Fruit fly (Drosophila melanogaster) whole organism, embryonic: ENCODE data around the gene scrt.
A peak's percentile ranks its signal among the peaks of the same experiment; 100 is the strongest.

ENCODE experiments used
- Abd-B ChIP-seq: fragments of 200-800 bp; sonication (Bioruptor generic); optimal IDR thresholded peaks from 2 replicates; lab custom pipeline; 2018; ENCODE audit warnings: missing biosample characterization, mild to moderate bottlenecking, missing genetic modification characterization, moderate library complexity
- Atf3 ChIP-seq: fragments of 200-800 bp; sonication (Bioruptor generic); optimal IDR thresholded peaks from 3 replicates; lab custom pipeline; 2016; ENCODE audit warnings: missing biosample characterization, missing genetic modification characterization
- C15 ChIP-seq: fragments of 200-800 bp; sonication (Bioruptor generic); IDR thresholded peaks from 3 replicates; pipeline ENCODE4 v1.3.6; 2022; ENCODE audit warnings: missing biosample characterization, missing genetic modification characterization
- CG10321 ChIP-seq: fragments of 200-800 bp; sonication (Bioruptor generic); IDR thresholded peaks from 2 replicates; pipeline ENCODE4 v1.3.6; 2022; ENCODE audit warnings: missing biosample characterization, missing genetic modification characterization
- CG11504 ChIP-seq: fragments of 200-800 bp; sonication (Bioruptor generic); optimal IDR thresholded peaks from 3 replicates; lab custom pipeline; 2019; ENCODE audit warnings: missing biosample characterization, mild to moderate bottlenecking, missing genetic modification characterization, moderate library complexity
- CG11696 ChIP-seq: fragments of 200-800 bp; sonication (Bioruptor generic); IDR thresholded peaks from 2 replicates; pipeline ENCODE4 v1.3.6; 2022; ENCODE audit warnings: missing biosample characterization, missing genetic modification characterization
- CG12104 ChIP-seq: fragments of 200-800 bp; sonication (Bioruptor generic); optimal IDR thresholded peaks from 3 replicates; lab custom pipeline; 2016; ENCODE audit warnings: missing biosample characterization, missing genetic modification characterization
- CG13123 ChIP-seq: fragments of 200-800 bp; sonication (Bioruptor generic); optimal IDR thresholded peaks from 2 replicates; lab custom pipeline; 2016; ENCODE audit warnings: missing biosample characterization, missing genetic modification characterization
- CG13775 ChIP-seq: fragments of 200-800 bp; sonication (Bioruptor generic); optimal IDR thresholded peaks from 3 replicates; lab custom pipeline; 2017; ENCODE audit warnings: missing biosample characterization, mild to moderate bottlenecking, missing genetic modification characterization
- CG14667 ChIP-seq: fragments of 200-800 bp; sonication (Bioruptor generic); IDR thresholded peaks from 2 replicates; pipeline ENCODE4 v1.3.6; 2022; ENCODE audit warnings: missing biosample characterization, missing genetic modification characterization
- CG15011 ChIP-seq: fragments of 200-800 bp; sonication (Bioruptor generic); optimal IDR thresholded peaks from 3 replicates; lab custom pipeline; 2018; ENCODE audit warnings: missing biosample characterization, mild to moderate bottlenecking, missing genetic modification characterization
- CG1602 ChIP-seq: fragments of 200-800 bp; sonication (Bioruptor generic); optimal IDR thresholded peaks from 3 replicates; lab custom pipeline; 2016; ENCODE audit warnings: missing biosample characterization, missing genetic modification characterization
- CG16779 ChIP-seq: fragments of 200-800 bp; sonication (Bioruptor generic); IDR thresholded peaks from 2 replicates; pipeline ENCODE4 v1.3.6; 2022; ENCODE audit warnings: missing biosample characterization, missing genetic modification characterization
- CG1832 ChIP-seq: fragments of 200-800 bp; sonication (Bioruptor generic); optimal IDR thresholded peaks from 2 replicates; lab custom pipeline; 2017; ENCODE audit warnings: missing biosample characterization, mild to moderate bottlenecking, missing genetic modification characterization, inconsistent platforms
- CG2202 ChIP-seq: fragments of 200-800 bp; sonication (Bioruptor generic); optimal IDR thresholded peaks from 2 replicates; lab custom pipeline; 2018; ENCODE audit warnings: missing biosample characterization, mild to moderate bottlenecking, missing genetic modification characterization
- CG2678 ChIP-seq: fragments of 200-800 bp; sonication (Bioruptor generic); optimal IDR thresholded peaks from 3 replicates; lab custom pipeline; 2019; ENCODE audit warnings: missing biosample characterization, mild to moderate bottlenecking, missing genetic modification characterization, moderate library complexity
- CG31365 ChIP-seq: fragments of 200-800 bp; sonication (Bioruptor generic); optimal IDR thresholded peaks from 2 replicates; lab custom pipeline; 2018; ENCODE audit warnings: missing biosample characterization, mild to moderate bottlenecking, missing genetic modification characterization
- CG31441 ChIP-seq: fragments of 200-800 bp; sonication (Bioruptor generic); IDR thresholded peaks from 2 replicates; pipeline ENCODE4 v1.3.6; 2022; ENCODE audit warnings: missing biosample characterization, missing genetic modification characterization
- CG3163 ChIP-seq: fragments of 200-800 bp; sonication (Bioruptor generic); optimal IDR thresholded peaks from 3 replicates; lab custom pipeline; 2016; ENCODE audit warnings: missing biosample characterization, missing genetic modification characterization
- CG4328 ChIP-seq: fragments of 200-800 bp; sonication (Bioruptor generic); optimal IDR thresholded peaks from 3 replicates; lab custom pipeline; 2017; ENCODE audit warnings: missing biosample characterization, missing genetic modification reagents, missing genetic modification characterization
- CG4360 ChIP-seq: fragments of 200-800 bp; sonication (Bioruptor generic); IDR thresholded peaks from 2 replicates; pipeline ENCODE4 v1.3.6; 2022; ENCODE audit warnings: missing biosample characterization, missing genetic modification characterization
- CG5245 ChIP-seq: fragments of 200-800 bp; sonication (Bioruptor generic); optimal IDR thresholded peaks from 3 replicates; lab custom pipeline; 2016; ENCODE audit warnings: missing biosample characterization, missing genetic modification characterization
- CG7357 ChIP-seq: fragments of 200-800 bp; sonication (Bioruptor generic); IDR thresholded peaks from 3 replicates; pipeline ENCODE4 v1.3.6; 2022; ENCODE audit warnings: missing biosample characterization, missing genetic modification characterization
- CG7556 ChIP-seq: fragments of 200-800 bp; sonication (Bioruptor generic); optimal IDR thresholded peaks from 2 replicates; lab custom pipeline; 2017; ENCODE audit warnings: missing biosample characterization, mild to moderate bottlenecking, missing genetic modification characterization
- CrebB ChIP-seq: fragments of 200-800 bp; sonication (Bioruptor generic); optimal IDR thresholded peaks from 3 replicates; lab custom pipeline; 2018; ENCODE audit warnings: missing biosample characterization, mild to moderate bottlenecking, missing genetic modification characterization
- Dfd ChIP-seq, 2 experiments: fragments of >200 bp; optimal IDR thresholded peaks; 2 replicates each; lab custom pipeline; 2017; ENCODE audit warnings: missing biosample characterization in 2 of 2, missing genetic modification characterization in 2 of 2
- Doc3 ChIP-seq: fragments of 200-800 bp; sonication (Bioruptor generic); IDR thresholded peaks from 3 replicates; pipeline ENCODE4 v1.3.6; 2022; ENCODE audit warnings: missing biosample characterization, missing genetic modification characterization; ENCODE audit not compliant: partially characterized antibody
- E2f2 ChIP-seq: fragments of 200-800 bp; sonication (Bioruptor generic); IDR thresholded peaks from 2 replicates; pipeline ENCODE4 v1.3.6; 2022; ENCODE audit warnings: missing biosample characterization, missing genetic modification characterization
- HLH3B ChIP-seq: fragments of 200-800 bp; sonication (Bioruptor generic); IDR thresholded peaks from 2 replicates; pipeline ENCODE4 v1.3.6; 2022; ENCODE audit warnings: missing biosample characterization, missing genetic modification characterization
- Hey ChIP-seq: fragments of 200-800 bp; sonication (Bioruptor generic); optimal IDR thresholded peaks from 3 replicates; lab custom pipeline; 2018; ENCODE audit warnings: missing biosample characterization, mild to moderate bottlenecking, missing genetic modification characterization
- Lpt ChIP-seq: fragments of >200 bp; optimal IDR thresholded peaks from 2 replicates; lab custom pipeline; 2018; ENCODE audit warnings: missing biosample characterization, missing genetic modification characterization
- NC2β ChIP-seq: fragments of 200-800 bp; sonication (Bioruptor generic); optimal IDR thresholded peaks from 2 replicates; lab custom pipeline; 2016; ENCODE audit warnings: missing biosample characterization, missing genetic modification characterization
- Oaz ChIP-seq: fragments of 200-800 bp; sonication (Bioruptor generic); IDR thresholded peaks from 2 replicates; pipeline ENCODE4 v1.3.6; 2022; ENCODE audit warnings: missing biosample characterization, missing genetic modification characterization
- Sox102F ChIP-seq: fragments of 200-800 bp; sonication (Bioruptor generic); optimal IDR thresholded peaks from 2 replicates; lab custom pipeline; 2018; ENCODE audit warnings: missing biosample characterization, mild to moderate bottlenecking, missing genetic modification characterization, moderate library complexity
- Taf1 ChIP-seq: fragments of 200-800 bp; sonication (Bioruptor generic); IDR thresholded peaks from 2 replicates; pipeline ENCODE4 v1.3.6; 2022; ENCODE audit warnings: missing biosample characterization, missing genetic modification characterization
- Tbp ChIP-seq: fragments of >200 bp; optimal IDR thresholded peaks from 2 replicates; lab custom pipeline; 2018; ENCODE audit warnings: missing biosample characterization, missing genetic modification characterization
- YL-1 ChIP-seq: fragments of 200-800 bp; sonication (Bioruptor generic); optimal IDR thresholded peaks from 3 replicates; lab custom pipeline; 2017; ENCODE audit warnings: missing biosample characterization, mild to moderate bottlenecking, missing genetic modification characterization
- amos ChIP-seq: fragments of 200-800 bp; sonication (Bioruptor generic); IDR thresholded peaks from 2 replicates; pipeline ENCODE4 v1.3.6; 2022; ENCODE audit warnings: missing biosample characterization, missing genetic modification characterization; ENCODE audit not compliant: partially characterized antibody
- ash1 ChIP-seq: fragments of 200-800 bp; sonication (Bioruptor generic); optimal IDR thresholded peaks from 2 replicates; lab custom pipeline; 2018; ENCODE audit warnings: missing biosample characterization, mild to moderate bottlenecking, missing genetic modification characterization
- bab2 ChIP-seq: fragments of 200-800 bp; sonication (Bioruptor generic); optimal IDR thresholded peaks from 2 replicates; lab custom pipeline; 2016; ENCODE audit warnings: missing biosample characterization, missing genetic modification characterization
- bbx ChIP-seq: fragments of 200-800 bp; sonication (Bioruptor generic); IDR thresholded peaks from 2 replicates; pipeline ENCODE4 v1.3.6; 2022; ENCODE audit warnings: missing biosample characterization, missing genetic modification characterization; ENCODE audit not compliant: partially characterized antibody
- crp ChIP-seq, 2 experiments: fragments of 200-800 bp; sonication (Bioruptor generic); optimal IDR thresholded peaks; 2 replicates in 1 of 2; 3 replicates in 1 of 2; lab custom pipeline; 2017; ENCODE audit warnings: missing biosample characterization in 2 of 2, missing genetic modification characterization in 2 of 2, mild to moderate bottlenecking in 1 of 2, moderate library complexity in 1 of 2
- exex ChIP-seq: fragments of 200-800 bp; sonication (Bioruptor generic); optimal IDR thresholded peaks from 4 replicates; lab custom pipeline; 2018; ENCODE audit warnings: missing biosample characterization, mild to moderate bottlenecking, missing genetic modification characterization, moderate library complexity
- fd102C ChIP-seq: fragments of 200-800 bp; sonication (Bioruptor generic); optimal IDR thresholded peaks from 2 replicates; lab custom pipeline; 2018; ENCODE audit warnings: missing biosample characterization, mild to moderate bottlenecking, missing genetic modification characterization, moderate library complexity
- fru ChIP-seq: fragments of >200 bp; optimal IDR thresholded peaks from 2 replicates; lab custom pipeline; 2017
- gt ChIP-seq: fragments of 200-800 bp; sonication (Bioruptor generic); IDR thresholded peaks from 2 replicates; pipeline ENCODE4 v1.3.6; 2022; ENCODE audit warnings: missing biosample characterization, missing genetic modification characterization
- jigr1 ChIP-seq: fragments of 200-800 bp; sonication (Bioruptor generic); IDR thresholded peaks from 3 replicates; pipeline ENCODE4 v1.3.6; 2022; ENCODE audit warnings: missing biosample characterization, missing genetic modification characterization
- nerfin-1 ChIP-seq: fragments of 200-800 bp; sonication (Bioruptor generic); optimal IDR thresholded peaks from 3 replicates; lab custom pipeline; 2019; ENCODE audit warnings: missing biosample characterization, mild to moderate bottlenecking, missing genetic modification characterization, moderate library complexity
- schlank ChIP-seq: fragments of 200-800 bp; sonication (Bioruptor generic); optimal IDR thresholded peaks from 2 replicates; lab custom pipeline; 2018; ENCODE audit warnings: missing biosample characterization, mild to moderate bottlenecking, missing genetic modification characterization
- sim ChIP-seq: fragments of 200-800 bp; sonication (Bioruptor generic); IDR thresholded peaks from 2 replicates; pipeline ENCODE4 v1.3.6; 2022; ENCODE audit warnings: missing biosample characterization, missing genetic modification characterization
- tll ChIP-seq, 2 experiments: fragments of 200-800 bp in 1 of 2; fragments of >200 bp in 1 of 2; sonication (Bioruptor generic) in 1 of 2; optimal IDR thresholded peaks; 2 replicates each; lab custom pipeline; 2017 to 2019; ENCODE audit warnings: missing biosample characterization in 2 of 2, missing genetic modification characterization in 2 of 2, mild to moderate bottlenecking in 1 of 2, moderate library complexity in 1 of 2
- vfl ChIP-seq: fragments of 200-800 bp; sonication (Bioruptor generic); optimal IDR thresholded peaks from 2 replicates; lab custom pipeline; 2016; ENCODE audit warnings: missing biosample characterization, missing genetic modification characterization

scrt gene

DNA sequence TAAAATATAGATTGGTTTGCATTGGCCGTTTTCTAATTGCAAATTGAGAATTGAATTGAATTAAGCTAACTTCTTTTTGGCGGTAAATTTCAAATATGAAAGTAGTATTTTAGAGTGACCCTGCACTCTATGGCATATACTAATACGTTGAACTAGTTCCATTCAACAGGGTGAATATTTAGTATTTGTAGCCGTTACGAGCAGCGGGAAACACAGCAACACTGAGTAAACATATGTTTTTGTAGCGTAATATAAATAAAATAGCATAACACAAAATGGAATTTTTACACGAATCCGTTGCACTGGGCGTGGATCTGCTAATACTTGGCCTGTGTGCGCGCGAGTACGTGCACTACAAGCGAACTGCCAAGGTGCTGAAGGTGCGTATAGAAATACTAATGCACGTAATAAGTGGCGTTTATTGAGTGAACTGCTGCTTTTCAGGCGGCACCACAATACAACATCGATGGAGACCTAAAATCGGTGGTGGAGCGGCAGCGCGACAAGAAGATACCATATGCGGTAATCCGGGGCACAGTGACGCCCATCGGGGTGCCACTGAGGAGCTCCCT, 37.6 kb downstream of the scrt start, which contains the start of gene Mul1 (continued):
- TF ChIP-seq CG4328 (GFP tag; lab: Kevin White, UChicago) (no peak), gt (GFP tag; lab: Robert Waterston, UW) (no peak), CG4360 (no peak), CrebB (no peak), C15 (GFP tag; lab: Robert Waterston, UW) (no peak), CG10321 (GFP tag; lab: Robert Waterston, UW) (no peak), CG1832 (GFP tag; lab: Kevin White, UChicago) (no peak), Doc3 (GFP tag; lab: Robert Waterston, UW) (no peak), Dfd (GFP tag; optimal IDR thresholded peaks at IDR 0.05; lab: Kevin White, UChicago) (no peak), YL-1 (GFP tag; lab: Kevin White, UChicago) (peak; percentile 42), Abd-B (GFP tag; lab: Kevin White, UChicago) (no peak), CG16779 (GFP tag; lab: Robert Waterston, UW) (no peak), sim (GFP tag; lab: Robert Waterston, UW) (no peak), HLH3B (GFP tag; lab: Robert Waterston, UW) (no peak), vfl (GFP tag; lab: Kevin White, UChicago) (no peak), CG11504 (no peak), bbx (no peak), jigr1 (no peak), Tbp (GFP tag; lab: Kevin White, UChicago) (no peak), Atf3 (GFP tag; lab: Kevin White, UChicago) (no peak), fd102C (GFP tag; lab: Kevin White, UChicago) (no peak), CG12104 (GFP tag; lab: Kevin White, UChicago) (no peak), tll (GFP tag; optimal IDR thresholded peaks at IDR 0.05; lab: Kevin White, UChicago) (no peak), Taf1 (no peak), CG31441 (GFP tag; lab: Robert Waterston, UW) (no peak), CG3163 (GFP tag; lab: Kevin White, UChicago) (no peak), CG13775 (no peak), schlank (tag; lab: Kevin White, UChicago) (no peak), CG2202 (tag; lab: Kevin White, UChicago) (no peak), Lpt (GFP tag; lab: Kevin White, UChicago) (no peak), CG15011 (no peak), CG2678 (tag; lab: Kevin White, UChicago) (no peak), CG7556 (GFP tag; lab: Kevin White, UChicago) (no peak), amos (GFP tag; lab: Robert Waterston, UW) (peak; percentile 38; the same call in 1 of the 2 replicates), NC2β (no peak), CG13123 (GFP tag; lab: Kevin White, UChicago) (no peak), CG7357 (GFP tag; lab: Robert Waterston, UW) (no peak), nerfin-1 (tag; lab: Kevin White, UChicago) (peak; percentile 51), CG14667 (GFP tag; lab: Robert Waterston, UW) (no peak), exex (no peak), CG1602 (GFP tag; lab: Kevin White, UChicago) (no peak), fru (lab: Kevin White, UChicago) (no peak), crp (GFP tag; optimal IDR thresholded peaks at IDR 0.05; lab: Kevin White, UChicago) (peak; percentile 68 to 92), bab2 (GFP tag; lab: Kevin White, UChicago) (no peak), E2f2 (peak; percentile 93), Oaz (GFP tag; lab: Robert Waterston, UW) (no peak), Sox102F (GFP tag; lab: Kevin White, UChicago) (no peak), ash1 (GFP tag; lab: Kevin White, UChicago) (no peak), CG5245 (no peak), CG11696 (GFP tag; lab: Robert Waterston, UW) (no peak), Hey (tag; lab: Kevin White, UChicago) (no peak), CG31365 (no peak)
